Fruit fly (Drosophila melanogaster): ENCODE results near the gene Rab11.

DNA sequence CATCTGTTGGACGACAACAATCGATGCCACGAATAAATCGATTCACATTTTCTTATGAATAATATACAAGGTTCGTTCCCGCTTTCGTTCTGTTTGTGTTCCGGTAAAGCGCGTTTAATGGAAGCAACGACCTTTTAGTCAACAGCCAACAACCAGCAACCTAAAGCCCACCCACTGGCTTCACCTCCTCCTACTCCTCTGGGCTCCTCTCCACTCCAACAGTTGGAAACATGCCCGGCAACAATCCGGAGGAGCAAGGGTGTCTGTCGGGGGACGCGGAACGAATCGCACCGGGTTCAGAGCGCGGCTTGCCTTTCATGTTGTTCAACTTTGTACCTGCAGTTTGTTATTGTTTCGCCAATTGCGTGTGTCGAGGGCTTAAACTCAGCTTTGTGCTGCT is 13.0 kb downstream of the Rab11 start:
- no peak for TF ChIP-seq pan (optimal IDR thresholded peaks at IDR 0.05)
- TF ChIP-seq usp (GFP tag; optimal IDR thresholded peaks at IDR 0.05), result no peak

Measured in whole organism.